Fruit fly (Drosophila melanogaster) whole organism, prepupa: ENCODE measurements around the gene eIF1.
A peak's percentile ranks its signal among the peaks of the same experiment; 100 is the strongest.

Source experiments
- Blimp-1 ChIP-seq: fragments of 200-800 bp; sonication (Bioruptor generic); optimal IDR thresholded peaks from 3 replicates; lab custom pipeline; 2017; ENCODE audit warnings: missing biosample characterization, missing genetic modification characterization, mild to moderate bottlenecking, moderate library complexity, missing genetic modification reagents
- CG10631 ChIP-seq: fragments of 200-800 bp; sonication (Bioruptor generic); optimal IDR thresholded peaks from 2 replicates; lab custom pipeline; 2016; ENCODE audit warnings: missing biosample characterization, missing genetic modification characterization
- CG10669 ChIP-seq: fragments of 200-800 bp; sonication (Bioruptor generic); optimal IDR thresholded peaks from 3 replicates; lab custom pipeline; 2018; ENCODE audit warnings: missing biosample characterization, mild to moderate bottlenecking, missing genetic modification characterization, moderate library complexity
- CG11294 ChIP-seq: fragments of 200-800 bp; sonication (Bioruptor generic); IDR thresholded peaks from 2 replicates; pipeline ENCODE4 v1.3.6; 2022; ENCODE audit warnings: missing biosample characterization, missing genetic modification characterization
- CG11762 ChIP-seq: fragments of 200-800 bp; sonication (Bioruptor generic); optimal IDR thresholded peaks from 3 replicates; lab custom pipeline; 2016; ENCODE audit warnings: missing biosample characterization, missing genetic modification characterization; ENCODE audit not compliant: insufficient read depth
- CG11902 ChIP-seq: fragments of 200-800 bp; sonication (Bioruptor generic); optimal IDR thresholded peaks from 3 replicates; lab custom pipeline; 2016; ENCODE audit warnings: missing biosample characterization, missing genetic modification characterization
- CG15336 ChIP-seq: fragments of 200-800 bp; sonication (Bioruptor generic); IDR thresholded peaks from 2 replicates; pipeline ENCODE4 v1.3.6; 2022; ENCODE audit warnings: missing biosample characterization, missing genetic modification characterization
- CG1621 ChIP-seq: fragments of 200-800 bp; sonication (Bioruptor generic); optimal IDR thresholded peaks from 3 replicates; lab custom pipeline; 2018; ENCODE audit warnings: missing biosample characterization, mild to moderate bottlenecking, missing genetic modification characterization
- CG16779 ChIP-seq: fragments of 200-800 bp; sonication (Bioruptor generic); optimal IDR thresholded peaks from 3 replicates; lab custom pipeline; 2017; ENCODE audit warnings: missing biosample characterization, mild to moderate bottlenecking, missing genetic modification characterization
- CG31627 ChIP-seq: fragments of 200-800 bp; sonication (Bioruptor generic); optimal IDR thresholded peaks from 3 replicates; lab custom pipeline; 2016; ENCODE audit warnings: missing biosample characterization, missing genetic modification characterization
- CG34406 ChIP-seq: fragments of 200-800 bp; sonication (Bioruptor generic); optimal IDR thresholded peaks from 3 replicates; lab custom pipeline; 2016; ENCODE audit warnings: missing biosample characterization, missing genetic modification characterization
- CG3919 ChIP-seq: fragments of 200-800 bp; sonication (Bioruptor generic); optimal IDR thresholded peaks from 3 replicates; lab custom pipeline; 2016; ENCODE audit warnings: missing biosample characterization, missing genetic modification characterization
- CG4318 ChIP-seq: fragments of 200-800 bp; sonication (Bioruptor generic); optimal IDR thresholded peaks from 3 replicates; lab custom pipeline; 2017; ENCODE audit warnings: missing biosample characterization, mild to moderate bottlenecking, missing genetic modification characterization
- CG6163 ChIP-seq: fragments of 200-800 bp; sonication (Bioruptor generic); IDR thresholded peaks from 3 replicates; pipeline ENCODE4 v1.3.6; 2022; ENCODE audit warnings: missing biosample characterization, missing genetic modification characterization
- CG6276 ChIP-seq: fragments of 200-800 bp; sonication (Bioruptor generic); optimal IDR thresholded peaks from 2 replicates; lab custom pipeline; 2017; ENCODE audit warnings: missing biosample characterization, mild to moderate bottlenecking, missing genetic modification characterization
- CG6792 ChIP-seq: fragments of 200-800 bp; sonication (Bioruptor generic); optimal IDR thresholded peaks from 3 replicates; lab custom pipeline; 2016; ENCODE audit warnings: missing biosample characterization, missing genetic modification characterization
- CG6808 ChIP-seq: fragments of 200-800 bp; sonication (Bioruptor generic); optimal IDR thresholded peaks from 3 replicates; lab custom pipeline; 2017; ENCODE audit warnings: missing biosample characterization, missing genetic modification characterization, mild to moderate bottlenecking, moderate library complexity, missing genetic modification reagents
- CG6854 ChIP-seq: fragments of 200-800 bp; sonication (Bioruptor generic); optimal IDR thresholded peaks from 2 replicates; lab custom pipeline; 2017; ENCODE audit warnings: missing biosample characterization, mild to moderate bottlenecking, missing genetic modification characterization
- CG8119 ChIP-seq: fragments of 200-800 bp; sonication (Bioruptor generic); IDR thresholded peaks from 3 replicates; pipeline ENCODE4 v1.3.6; 2022; ENCODE audit warnings: missing biosample characterization, missing genetic modification characterization
- CG9139 ChIP-seq: fragments of 200-800 bp; sonication (Bioruptor generic); optimal IDR thresholded peaks from 3 replicates; lab custom pipeline; 2017; ENCODE audit warnings: missing biosample characterization, mild to moderate bottlenecking, missing genetic modification characterization
- Eip75B ChIP-seq: fragments of 200-800 bp; sonication (Bioruptor generic); optimal IDR thresholded peaks from 3 replicates; lab custom pipeline; 2016; ENCODE audit warnings: missing biosample characterization, missing genetic modification characterization
- Eip78C ChIP-seq: fragments of 200-800 bp; sonication (Bioruptor generic); peaks from one replicate; lab custom pipeline; 2016; ENCODE audit warnings: missing biosample characterization, missing genetic modification characterization
- Eip93F ChIP-seq: fragments of 200-800 bp; sonication (Bioruptor generic); optimal IDR thresholded peaks from 2 replicates; lab custom pipeline; 2016; ENCODE audit warnings: missing biosample characterization, mild to moderate bottlenecking, missing genetic modification characterization
- Ets21C ChIP-seq: fragments of 200-800 bp; sonication (Bioruptor generic); optimal IDR thresholded peaks from 3 replicates; lab custom pipeline; 2016; ENCODE audit warnings: missing biosample characterization, missing genetic modification characterization
- Gug ChIP-seq: fragments of 200-800 bp; sonication (Bioruptor generic); IDR thresholded peaks from 2 replicates; pipeline ENCODE4 v1.3.6; 2022; ENCODE audit warnings: missing biosample characterization, missing genetic modification characterization
- Hr38 ChIP-seq: sonication (Bioruptor generic); optimal IDR thresholded peaks from 2 replicates; lab custom pipeline; 2016; ENCODE audit warnings: missing biosample characterization, missing genetic modification characterization
- Hr39 ChIP-seq: fragments of 200-800 bp; sonication (Bioruptor generic); optimal IDR thresholded peaks from 2 replicates; lab custom pipeline; 2016; ENCODE audit warnings: missing biosample characterization, missing genetic modification characterization
- Hr4 ChIP-seq: fragments of 200-800 bp; sonication (Bioruptor generic); optimal IDR thresholded peaks from 3 replicates; lab custom pipeline; 2016; ENCODE audit warnings: missing biosample characterization, missing genetic modification characterization
- Lpt ChIP-seq: fragments of 200-800 bp; sonication (Bioruptor generic); optimal IDR thresholded peaks from 3 replicates; lab custom pipeline; 2016; ENCODE audit warnings: missing biosample characterization, missing genetic modification characterization
- OdsH ChIP-seq: fragments of 200-800 bp; sonication (Bioruptor generic); optimal IDR thresholded peaks from 3 replicates; lab custom pipeline; 2016; ENCODE audit warnings: missing biosample characterization, missing genetic modification characterization
- Smox ChIP-seq: fragments of 200-800 bp; sonication (Bioruptor generic); optimal IDR thresholded peaks from 3 replicates; lab custom pipeline; 2016; ENCODE audit warnings: missing biosample characterization, missing genetic modification characterization
- Sox14 ChIP-seq: fragments of 200-800 bp; sonication (Bioruptor generic); optimal IDR thresholded peaks from 3 replicates; lab custom pipeline; 2016; ENCODE audit warnings: missing biosample characterization, missing genetic modification characterization
- Sox15 ChIP-seq: fragments of 200-800 bp; sonication (Bioruptor generic); optimal IDR thresholded peaks from 3 replicates; lab custom pipeline; 2016; ENCODE audit warnings: missing biosample characterization, missing genetic modification characterization
- achi ChIP-seq: fragments of 200-800 bp; sonication (Bioruptor generic); optimal IDR thresholded peaks from 3 replicates; lab custom pipeline; 2016; ENCODE audit warnings: missing biosample characterization, missing genetic modification characterization
- acj6 ChIP-seq: fragments of 200-800 bp; sonication (Bioruptor generic); optimal IDR thresholded peaks from 3 replicates; lab custom pipeline; 2016; ENCODE audit warnings: missing biosample characterization, missing genetic modification characterization
- cyc ChIP-seq: fragments of 200-800 bp; sonication (Bioruptor generic); optimal IDR thresholded peaks from 3 replicates; lab custom pipeline; 2016; ENCODE audit warnings: missing biosample characterization, missing genetic modification characterization
- dac ChIP-seq: fragments of 200-800 bp; sonication (Bioruptor generic); optimal IDR thresholded peaks from 2 replicates; lab custom pipeline; 2017; ENCODE audit warnings: missing biosample characterization, mild to moderate bottlenecking, missing genetic modification characterization
- eg ChIP-seq: fragments of 200-800 bp; sonication (Bioruptor generic); IDR thresholded peaks from 3 replicates; pipeline ENCODE4 v1.3.6; 2022; ENCODE audit warnings: missing biosample characterization, missing genetic modification characterization
- esn ChIP-seq: fragments of 200-800 bp; sonication (Bioruptor generic); optimal IDR thresholded peaks from 2 replicates; lab custom pipeline; 2016; ENCODE audit warnings: missing biosample characterization, mild to moderate bottlenecking, missing genetic modification characterization, moderate library complexity
- fd59A ChIP-seq: fragments of 200-800 bp; sonication (Bioruptor generic); optimal IDR thresholded peaks from 2 replicates; lab custom pipeline; 2017; ENCODE audit warnings: missing biosample characterization, mild to moderate bottlenecking, missing genetic modification characterization, missing genetic modification reagents
- fd85E ChIP-seq: fragments of 200-800 bp; sonication (Bioruptor generic); optimal IDR thresholded peaks from 3 replicates; lab custom pipeline; 2016; ENCODE audit warnings: missing biosample characterization, missing genetic modification characterization
- fkh ChIP-seq: fragments of 200-800 bp; sonication (Bioruptor generic); optimal IDR thresholded peaks from 3 replicates; lab custom pipeline; 2017; ENCODE audit warnings: missing biosample characterization, mild to moderate bottlenecking, missing genetic modification characterization, moderate library complexity
- lz ChIP-seq: fragments of 200-800 bp; sonication (Bioruptor generic); optimal IDR thresholded peaks from 3 replicates; lab custom pipeline; 2016; ENCODE audit warnings: missing biosample characterization, missing genetic modification characterization
- pdm3 ChIP-seq: fragments of 200-800 bp; sonication (Bioruptor generic); optimal IDR thresholded peaks from 3 replicates; lab custom pipeline; 2016; ENCODE audit warnings: missing biosample characterization, missing genetic modification characterization
- ss ChIP-seq, 2 experiments: fragments of 200-800 bp; sonication (Bioruptor generic); optimal IDR thresholded peaks; 2 replicates in 1 of 2; 3 replicates in 1 of 2; lab custom pipeline; 2017 to 2018; ENCODE audit warnings: mild to moderate bottlenecking in 2 of 2, missing biosample characterization in 2 of 2, missing genetic modification characterization in 2 of 2, moderate library complexity in 1 of 2
- topi ChIP-seq: fragments of 200-800 bp; sonication (Bioruptor generic); optimal IDR thresholded peaks from 3 replicates; lab custom pipeline; 2016; ENCODE audit warnings: missing biosample characterization, missing genetic modification characterization
- vri ChIP-seq: fragments of 200-800 bp; sonication (Bioruptor generic); optimal IDR thresholded peaks from 3 replicates; lab custom pipeline; 2016; ENCODE audit warnings: missing biosample characterization, mild to moderate bottlenecking, missing genetic modification characterization

The eIF1 gene

dm6 chr3L:3179474-3179873 lies 43.7 kb upstream of the eIF1 start (continued):
- TF ChIP-seq CG6854, result peak; percentile 89
- TF ChIP-seq CG34406 (GFP tag; lab: Kevin White, UChicago), result peak; percentile 89
- peak; percentile 35 for TF ChIP-seq dac (GFP tag; lab: Kevin White, UChicago)
- peak; percentile 83 for TF ChIP-seq CG11902
- TF ChIP-seq CG8119 (GFP tag; lab: Robert Waterston, UW), result peak; percentile 84
- peak; percentile 93 for TF ChIP-seq Sox14
- TF ChIP-seq acj6 (GFP tag; lab: Kevin White, UChicago), result peak; percentile 89
- peak; percentile 94 for TF ChIP-seq topi (GFP tag; lab: Kevin White, UChicago)
- TF ChIP-seq CG31627, result peak; percentile 91
- TF ChIP-seq CG3919 (GFP tag; lab: Kevin White, UChicago), result peak; percentile 94
- TF ChIP-seq pdm3 (GFP tag; lab: Kevin White, UChicago), result peak; percentile 90
- peak; percentile 86 for TF ChIP-seq CG9139 (GFP tag; lab: Kevin White, UChicago)
- peak; percentile 93 for TF ChIP-seq lz (GFP tag; lab: Kevin White, UChicago)
- TF ChIP-seq Sox15, result peak; percentile 77
- peak; percentile 83 for TF ChIP-seq CG11762 (GFP tag; lab: Kevin White, UChicago)
- peak; percentile 93 for TF ChIP-seq CG6792 (GFP tag; lab: Kevin White, UChicago)
- no peak for TF ChIP-seq CG10631
- TF ChIP-seq Hr39 (GFP tag; lab: Kevin White, UChicago), result peak; percentile 95
- TF ChIP-seq OdsH (GFP tag; lab: Kevin White, UChicago), result no peak
- peak; percentile 88 for TF ChIP-seq CG15336
- peak; percentile 67 for TF ChIP-seq fd85E (GFP tag; lab: Kevin White, UChicago)
- TF ChIP-seq CG16779, result peak; percentile 82
- TF ChIP-seq CG6808 (GFP tag; lab: Kevin White, UChicago), result peak; percentile 91
- TF ChIP-seq cyc (GFP tag; lab: Kevin White, UChicago), result peak; percentile 93
- TF ChIP-seq esn (GFP tag; lab: Kevin White, UChicago), result peak; percentile 94
- TF ChIP-seq Lpt (GFP tag; lab: Kevin White, UChicago), result peak; percentile 76
- TF ChIP-seq Eip78C (GFP tag; lab: Kevin White, UChicago), result peak; percentile 98
- no peak for TF ChIP-seq vri
- TF ChIP-seq Eip75B (GFP tag; lab: Kevin White, UChicago), result peak; percentile 96
- peak; percentile 96 for TF ChIP-seq CG6163 (GFP tag; lab: Robert Waterston, UW)
- TF ChIP-seq Gug, result peak; percentile 86
- TF ChIP-seq CG1621 (tag; lab: Kevin White, UChicago), result peak; percentile 92
- no peak for TF ChIP-seq achi (GFP tag; lab: Kevin White, UChicago)
- peak; percentile 93 for TF ChIP-seq CG10669 (GFP tag; lab: Kevin White, UChicago)
- TF ChIP-seq Hr38 (GFP tag; lab: Kevin White, UChicago), result no peak
- TF ChIP-seq Hr4, result peak; percentile 75
- peak; percentile 78 for TF ChIP-seq CG11294 (GFP tag; lab: Robert Waterston, UW)
- TF ChIP-seq fkh (GFP tag; lab: Kevin White, UChicago), result no peak
- peak; percentile 76 for TF ChIP-seq Blimp-1
- peak; percentile 88 for TF ChIP-seq Ets21C (GFP tag; lab: Kevin White, UChicago)
- TF ChIP-seq ss (GFP tag; optimal IDR thresholded peaks at IDR 0.05; lab: Kevin White, UChicago), result peak in 1 of 2 experiments; percentile 89

- no peak for TF ChIP-seq eg
- TF ChIP-seq pdm3 (GFP tag; lab: Kevin White, UChicago), result no peak
- TF ChIP-seq CG6808 (GFP tag; lab: Kevin White, UChicago), result no peak
- TF ChIP-seq CG3919 (GFP tag; lab: Kevin White, UChicago), result no peak
- TF ChIP-seq CG15336, result no peak
- TF ChIP-seq achi (GFP tag; lab: Kevin White, UChicago), result no peak
- TF ChIP-seq Eip75B (GFP tag; lab: Kevin White, UChicago), result no peak
- TF ChIP-seq Smox, result no peak
- no peak for TF ChIP-seq ss (GFP tag; optimal IDR thresholded peaks at IDR 0.05; lab: Kevin White, UChicago)
- TF ChIP-seq dac (GFP tag; lab: Kevin White, UChicago), result no peak
- TF ChIP-seq OdsH (GFP tag; lab: Kevin White, UChicago), result no peak
- TF ChIP-seq CG10631, result no peak
- no peak for TF ChIP-seq fd59A (GFP tag; lab: Kevin White, UChicago)
- no peak for TF ChIP-seq CG6276
- TF ChIP-seq CG6854, result no peak
- no peak for TF ChIP-seq CG4318 (GFP tag; lab: Kevin White, UChicago)
- TF ChIP-seq Gug, result no peak
- TF ChIP-seq Eip93F (GFP tag; lab: Kevin White, UChicago), result no peak
- no peak for TF ChIP-seq esn (GFP tag; lab: Kevin White, UChicago)
- no peak for TF ChIP-seq fd85E (GFP tag; lab: Kevin White, UChicago)
- TF ChIP-seq, all 60 proteins: peak for 0
Observed at dm6 chr3L:3184104-3184503, 39.0 kb upstream of the eIF1 start, which contains the start of gene CG42494. CG42494 (plus strand) TSS chr3L:3184404.
